Worm (Caenorhabditis elegans): Measurements from ENCODE around the gene lev-9.

lev-9 gene

ce11 chrX:6256430-6256829 is 35.1 kb downstream of the lev-9 start:
- 0 out of 2 replicates have a peak, but pooled peaks have one; percentile 4 for TF ChIP-seq dox-1 (GFP tag; IDR thresholded peaks at IDR 0.05)
- TF ChIP-seq ama-1 (optimal IDR thresholded peaks at IDR 0.05) = peak; percentile 65
- no peak for TF ChIP-seq ama-1 (GFP tag; optimal IDR thresholded peaks at IDR 0.05)
- TF ChIP-seq nhr-80 (tag; optimal IDR thresholded peaks at IDR 0.05) = peak; percentile 50
- no peak for TF ChIP-seq repo-1 (tag; optimal IDR thresholded peaks at IDR 0.05)
- 0 out of 2 replicates have a peak, but pooled peaks have one; percentile 8 for TF ChIP-seq egl-44 (GFP tag; IDR thresholded peaks at IDR 0.05)
- no peak for TF ChIP-seq K11D2.4 (GFP tag; IDR thresholded peaks at IDR 0.05)
- TF ChIP-seq B0035.1 (tag; optimal IDR thresholded peaks at IDR 0.05) = no peak
- 0 out of 2 replicates have a peak, but pooled peaks have one; percentile 15 for TF ChIP-seq madf-3 (GFP tag; IDR thresholded peaks at IDR 0.05)
- TF ChIP-seq cebp-1 (GFP tag; IDR thresholded peaks at IDR 0.05) = no peak
- peak; percentile 25 for TF ChIP-seq cebp-1 (tag; optimal IDR thresholded peaks at IDR 0.05)
- peak; percentile 52 for TF ChIP-seq nfyb-1 (GFP tag; IDR thresholded peaks at IDR 0.05)

ce11 chrX:6255561-6255960 is 36.0 kb downstream of the lev-9 start:
- peak; percentile 41; the same call in 1 of the 2 replicates for TF ChIP-seq cebp-1 (GFP tag; IDR thresholded peaks at IDR 0.05)
- peak; percentile 85 for TF ChIP-seq cebp-1 (tag; optimal IDR thresholded peaks at IDR 0.05)
- peak; percentile 31; the same call in 1 of the 2 replicates for TF ChIP-seq C06A6.2 (GFP tag; conservative IDR thresholded peaks at IDR 0.05)
- no peak for TF ChIP-seq attf-3 (GFP tag; conservative IDR thresholded peaks at IDR 0.05)
- TF ChIP-seq lin-35 (GFP tag; optimal IDR thresholded peaks at IDR 0.05) = peak in 1 of 3 experiments; percentile 2
- no peak for TF ChIP-seq lsl-1 (GFP tag; optimal IDR thresholded peaks at IDR 0.05)
- peak; percentile 78 for TF ChIP-seq ztf-26 (tag; optimal IDR thresholded peaks at IDR 0.05)
- TF ChIP-seq aptf-2 (GFP tag; conservative IDR thresholded peaks at IDR 0.05) = no peak
- peak; percentile 19 for TF ChIP-seq ztf-3 (GFP tag; optimal IDR thresholded peaks at IDR 0.05)
- peak; percentile 63; the same call in 1 of the 2 replicates for TF ChIP-seq K11D2.4 (GFP tag; IDR thresholded peaks at IDR 0.05)
- no peak for TF ChIP-seq rpc-1 (optimal IDR thresholded peaks at IDR 0.05)
- TF ChIP-seq rpc-1 (tag; optimal IDR thresholded peaks at IDR 0.05) = no peak
- TF ChIP-seq gei-17 (GFP tag; optimal IDR thresholded peaks at IDR 0.05) = no peak
- TF ChIP-seq zim-3 (tag; optimal IDR thresholded peaks at IDR 0.05) = no peak
- peak; percentile 70 for TF ChIP-seq Y53G8AR.9 (GFP tag; conservative IDR thresholded peaks at IDR 0.05)
- peak; percentile 49 for TF ChIP-seq nfyb-1 (GFP tag; IDR thresholded peaks at IDR 0.05)
- no peak for TF ChIP-seq ztf-18 (tag; optimal IDR thresholded peaks at IDR 0.05)
- TF ChIP-seq dox-1 (GFP tag; IDR thresholded peaks at IDR 0.05) = peak; percentile 78
- no peak for TF ChIP-seq ZK185.1 (tag; optimal IDR thresholded peaks at IDR 0.05; ENCODE audit: poor library complexity, severe bottlenecking)
- peak; percentile 34 for TF ChIP-seq dpff-1 (tag; optimal IDR thresholded peaks at IDR 0.05)
- no peak for TF ChIP-seq F57C9.4 (tag; optimal IDR thresholded peaks at IDR 0.05)
- peak; percentile 34 for TF ChIP-seq attf-5 (GFP tag; optimal IDR thresholded peaks at IDR 0.05)
- no peak for TF ChIP-seq snpc-4 (GFP tag; optimal IDR thresholded peaks at IDR 0.05)
- peak in 3 of 4 experiments; percentile 16 to 36 (median 36) for TF ChIP-seq snpc-4 (tag; optimal IDR thresholded peaks at IDR 0.05)
- TF ChIP-seq nhr-90 (tag; optimal IDR thresholded peaks at IDR 0.05) = peak; percentile 78
- peak; percentile 76 for TF ChIP-seq K12H6.12 (tag; optimal IDR thresholded peaks at IDR 0.05)
- TF ChIP-seq sea-2 (GFP tag; IDR thresholded peaks at IDR 0.05) = peak; percentile 51; the same call in 1 of the 2 replicates
- TF ChIP-seq tlf-1 (GFP tag; optimal IDR thresholded peaks at IDR 0.05) = peak; percentile 82
- peak; percentile 77; the same call in 1 of the 2 replicates for TF ChIP-seq let-526 (GFP tag; IDR thresholded peaks at IDR 0.05)
- TF ChIP-seq tbp1 (GFP tag; optimal IDR thresholded peaks at IDR 0.05) = peak; percentile 61
- no peak for TF ChIP-seq snpc-1.1 (tag; optimal IDR thresholded peaks at IDR 0.05; ENCODE audit: insufficient read depth)
- peak; percentile 44; the same call in 1 of the 2 replicates for TF ChIP-seq zfh-2 (GFP tag; conservative IDR thresholded peaks at IDR 0.05)
- no peak for TF ChIP-seq akir-1 (GFP tag; optimal IDR thresholded peaks at IDR 0.05)
- TF ChIP-seq rec-8 (tag; optimal IDR thresholded peaks at IDR 0.05) = no peak
- TF ChIP-seq snpc-1.3 (tag; optimal IDR thresholded peaks at IDR 0.05; ENCODE audit: insufficient read depth) = no peak
- peak; percentile 76 for TF ChIP-seq F22D6.2 (tag; optimal IDR thresholded peaks at IDR 0.05)
- TF ChIP-seq hlh-26 (GFP tag; conservative IDR thresholded peaks at IDR 0.05) = no peak
- peak; percentile 74 for TF ChIP-seq lin-40 (tag; optimal IDR thresholded peaks at IDR 0.05)
- peak; percentile 81 for TF ChIP-seq ztf-22 (GFP tag; optimal IDR thresholded peaks at IDR 0.05)
- peak; percentile 24 for TF ChIP-seq athp-1 (tag; optimal IDR thresholded peaks at IDR 0.05)

All from whole organism, young adult.